Fruit fly (Drosophila melanogaster): ENCODE measurements around the gene CG4617.

Gene CG4617

DNA sequence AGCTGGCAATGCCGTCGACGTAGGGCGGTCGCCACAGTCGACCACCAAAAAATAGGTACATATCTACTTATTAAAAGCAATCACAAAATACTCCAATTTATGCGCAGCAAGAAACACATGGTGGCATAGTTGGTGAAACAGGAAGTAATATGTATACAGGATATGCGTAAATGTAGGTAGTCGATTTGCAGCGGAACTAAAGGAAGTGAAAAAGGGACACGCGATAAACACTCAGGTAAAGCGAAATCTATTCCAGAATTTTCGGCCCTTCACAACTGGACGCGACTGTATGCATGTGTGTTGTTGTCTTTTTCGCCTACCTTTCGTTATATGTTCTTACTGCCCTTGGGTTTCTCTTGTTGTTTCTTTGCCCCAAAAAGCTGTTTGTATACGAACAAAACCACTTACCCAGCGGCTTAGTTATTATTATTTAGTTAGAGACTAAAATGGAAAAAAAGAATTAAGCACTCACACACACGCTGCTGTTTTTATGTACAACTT, 7.7 kb downstream of the CG4617 start (continued):
- TF ChIP-seq ss (GFP tag; optimal IDR thresholded peaks at IDR 0.05) (peak; percentile 37 to 63), CG7368 (GFP tag; optimal IDR thresholded peaks at IDR 0.05) (peak; percentile 61), spab (GFP tag; optimal IDR thresholded peaks at IDR 0.05) (peak; percentile 62), Ets96B (tag; optimal IDR thresholded peaks at IDR 0.05) (peak; percentile 75), CG11762 (GFP tag; optimal IDR thresholded peaks at IDR 0.05; ENCODE audit: insufficient read depth) (peak; percentile 42), CG10631 (GFP tag; optimal IDR thresholded peaks at IDR 0.05) (peak; percentile 66), net (GFP tag; optimal IDR thresholded peaks at IDR 0.05) (peak; percentile 43), CG6276 (GFP tag; optimal IDR thresholded peaks at IDR 0.05) (no peak), Ets21C (GFP tag; optimal IDR thresholded peaks at IDR 0.05) (peak; percentile 63), CG6854 (GFP tag; optimal IDR thresholded peaks at IDR 0.05) (peak; percentile 43), CG6792 (GFP tag; optimal IDR thresholded peaks at IDR 0.05) (peak; percentile 69), salr (GFP tag; optimal IDR thresholded peaks at IDR 0.05) (peak; percentile 31 to 69), CG8319 (GFP tag; optimal IDR thresholded peaks at IDR 0.05) (no peak), Blimp-1 (GFP tag; optimal IDR thresholded peaks at IDR 0.05) (peak; percentile 53), Gug (GFP tag; IDR thresholded peaks at IDR 0.05) (peak; percentile 46; the same call in 1 of the 2 replicates), acj6 (GFP tag; optimal IDR thresholded peaks at IDR 0.05) (peak; percentile 58), Sox14 (GFP tag; optimal IDR thresholded peaks at IDR 0.05) (peak; percentile 79), cyc (GFP tag; optimal IDR thresholded peaks at IDR 0.05) (peak; percentile 77), OdsH (GFP tag; optimal IDR thresholded peaks at IDR 0.05) (peak; percentile 67), Hr4 (GFP tag; optimal IDR thresholded peaks at IDR 0.05) (peak; percentile 62), CG10669 (GFP tag; optimal IDR thresholded peaks at IDR 0.05) (peak; percentile 76), pdm3 (GFP tag; optimal IDR thresholded peaks at IDR 0.05) (peak; percentile 74), CG9139 (GFP tag; optimal IDR thresholded peaks at IDR 0.05) (peak; percentile 46), vri (GFP tag; optimal IDR thresholded peaks at IDR 0.05) (peak; percentile 15), lz (GFP tag; optimal IDR thresholded peaks at IDR 0.05) (peak; percentile 84), Hr39 (GFP tag; optimal IDR thresholded peaks at IDR 0.05) (peak; percentile 84)

DNA sequence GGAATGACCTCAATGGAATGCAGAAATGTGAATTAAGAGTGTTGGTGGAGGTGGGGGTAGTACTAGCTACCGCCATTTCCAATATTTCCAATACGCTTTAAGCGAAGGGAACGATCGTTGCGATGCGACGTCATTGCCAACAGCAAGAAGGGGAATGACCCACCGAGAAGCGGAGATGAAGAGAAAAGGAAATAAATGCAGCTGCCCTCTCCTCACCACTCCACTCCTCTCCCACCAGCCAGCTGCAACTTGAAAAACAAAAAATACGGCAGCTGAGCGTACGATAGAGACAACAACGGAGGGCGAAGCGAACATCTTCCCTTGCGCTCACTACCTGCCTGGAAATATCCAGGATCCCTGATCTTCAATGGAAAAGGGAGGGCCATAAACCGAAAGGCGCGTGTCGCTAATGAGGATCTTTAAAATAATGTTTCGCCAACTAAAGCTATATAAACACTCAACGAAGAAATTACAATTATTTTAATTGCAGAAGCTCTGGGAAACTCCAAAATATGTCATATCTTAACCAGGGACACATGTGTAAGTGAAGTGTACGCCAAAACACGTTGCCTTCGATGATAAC, 8.3 kb downstream of the CG4617 start:
- TF ChIP-seq lz (GFP tag; optimal IDR thresholded peaks at IDR 0.05) (no peak), CG11762 (GFP tag; optimal IDR thresholded peaks at IDR 0.05; ENCODE audit: insufficient read depth) (no peak), CG4318 (GFP tag; optimal IDR thresholded peaks at IDR 0.05) (no peak), CG6163 (GFP tag; IDR thresholded peaks at IDR 0.05) (0 out of 3 replicates have a peak, but pooled peaks have one; percentile 3)

DNA sequence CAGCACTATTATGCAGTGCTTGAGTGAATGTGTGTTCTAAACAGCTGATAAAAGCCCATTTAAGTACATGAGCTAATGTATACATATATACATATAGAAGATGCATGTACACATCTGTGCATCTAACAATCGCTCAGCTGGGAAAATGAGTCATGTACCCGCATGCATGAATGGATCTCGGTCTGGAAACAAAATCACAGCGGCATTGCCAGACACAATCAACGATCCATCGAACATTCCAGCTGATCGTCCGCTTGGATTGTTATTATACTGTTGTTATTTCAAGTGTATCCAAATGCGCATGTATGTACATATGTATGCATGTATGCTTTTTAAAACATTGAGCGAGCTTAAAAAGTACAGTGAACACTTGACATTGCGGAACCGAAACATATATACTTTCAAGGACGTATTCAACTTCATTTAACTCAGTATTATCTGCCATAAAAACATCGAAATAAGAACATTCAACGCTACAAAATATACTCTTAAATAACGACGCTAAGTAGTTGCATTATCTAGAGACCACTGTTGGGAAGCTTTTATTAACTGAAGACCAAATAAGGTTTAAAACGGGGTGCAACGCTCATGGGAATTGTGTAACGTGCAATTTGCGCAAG, 8.9 kb downstream of the CG4617 start:
- TF ChIP-seq CG31627 (GFP tag; optimal IDR thresholded peaks at IDR 0.05) (peak; percentile 92), Sox15 (GFP tag; optimal IDR thresholded peaks at IDR 0.05) (peak; percentile 73), CG6792 (GFP tag; optimal IDR thresholded peaks at IDR 0.05) (peak; percentile 85), CG34406 (GFP tag; optimal IDR thresholded peaks at IDR 0.05) (peak; percentile 67), Smox (GFP tag; optimal IDR thresholded peaks at IDR 0.05) (peak; percentile 88), CG8632 (GFP tag; optimal IDR thresholded peaks at IDR 0.05) (peak; percentile 78), Gug (GFP tag; IDR thresholded peaks at IDR 0.05) (peak; percentile 75), CG11294 (GFP tag; IDR thresholded peaks at IDR 0.05) (peak; percentile 67), CG10669 (GFP tag; optimal IDR thresholded peaks at IDR 0.05) (peak; percentile 78), fd59A (GFP tag; optimal IDR thresholded peaks at IDR 0.05) (peak; percentile 60), dac (GFP tag; optimal IDR thresholded peaks at IDR 0.05) (peak; percentile 70), CG15336 (GFP tag; IDR thresholded peaks at IDR 0.05) (peak; percentile 85), Ets96B (tag; optimal IDR thresholded peaks at IDR 0.05) (peak; percentile 76), CG3032 (tag; optimal IDR thresholded peaks at IDR 0.05) (peak; percentile 76), spab (GFP tag; optimal IDR thresholded peaks at IDR 0.05) (peak; percentile 31), Eip93F (GFP tag; optimal IDR thresholded peaks at IDR 0.05) (peak; percentile 80), CG6854 (GFP tag; optimal IDR thresholded peaks at IDR 0.05) (peak; percentile 75), CG3919 (GFP tag; optimal IDR thresholded peaks at IDR 0.05) (peak; percentile 82), esn (GFP tag; optimal IDR thresholded peaks at IDR 0.05) (peak; percentile 91), lz (GFP tag; optimal IDR thresholded peaks at IDR 0.05) (peak; percentile 89), eg (GFP tag; IDR thresholded peaks at IDR 0.05) (peak; percentile 92), Blimp-1 (GFP tag; optimal IDR thresholded peaks at IDR 0.05) (peak; percentile 70), achi (GFP tag; optimal IDR thresholded peaks at IDR 0.05) (peak; percentile 78), CG6276 (GFP tag; optimal IDR thresholded peaks at IDR 0.05) (peak; percentile 79), CG1621 (tag; optimal IDR thresholded peaks at IDR 0.05) (peak; percentile 67), CG8119 (GFP tag; IDR thresholded peaks at IDR 0.05) (peak; percentile 83), OdsH (GFP tag; optimal IDR thresholded peaks at IDR 0.05) (peak; percentile 85), cyc (GFP tag; optimal IDR thresholded peaks at IDR 0.05) (peak; percentile 91)

Data from whole organism, prepupa.